Worm (Caenorhabditis elegans): ENCODE measurements around the gene bre-3.
A peak's percentile ranks its signal among the peaks of the same experiment; 100 is the strongest.

- TF ChIP-seq nhr-28 (tag; optimal IDR thresholded peaks at IDR 0.05) (no peak), elt-3 (tag; optimal IDR thresholded peaks at IDR 0.05) (peak in 2 of 3 experiments; percentile 70 to 78), ceh-28 (tag; optimal IDR thresholded peaks at IDR 0.05) (no peak)
Measured at ce11 chrIII:9502155-9502714, 17.0 kb upstream of the bre-3 start.

Data from whole organism, L3 larva.